Worm (Caenorhabditis elegans): ENCODE results near the gene R04A9.1.

Gene R04A9.1

DNA sequence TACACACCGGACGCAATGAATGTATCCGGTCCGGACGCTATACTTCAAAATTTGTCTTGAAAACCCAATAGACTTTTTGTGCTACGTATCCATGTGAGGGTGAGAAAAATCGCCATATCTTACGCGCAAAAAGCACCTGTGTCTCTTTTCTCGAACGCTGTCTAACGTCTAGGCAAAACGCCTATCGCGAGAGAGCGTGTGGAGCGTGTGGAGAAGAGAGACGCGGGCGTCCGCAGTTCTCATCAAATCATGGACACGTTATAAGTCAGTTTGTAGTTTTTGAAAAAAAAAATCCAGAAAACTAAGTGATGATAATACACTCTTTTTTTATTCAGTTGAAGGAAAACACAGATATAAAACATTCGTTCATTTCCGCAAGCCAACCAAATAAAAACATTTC is 23.7 kb upstream of the R04A9.1 start:
- TF ChIP-seq lsy-12 (tag; optimal IDR thresholded peaks at IDR 0.05): no peak
- TF ChIP-seq ama-1 (optimal IDR thresholded peaks at IDR 0.05): no peak
- peak; percentile 3 for TF ChIP-seq pha-4 (tag; optimal IDR thresholded peaks at IDR 0.05)
- no peak for TF ChIP-seq unc-62 (GFP tag; optimal IDR thresholded peaks at IDR 0.05)
- TF ChIP-seq egl-27 (tag; optimal IDR thresholded peaks at IDR 0.05): no peak
- peak; percentile 56 for TF ChIP-seq hmg-11 (tag; optimal IDR thresholded peaks at IDR 0.05)
- TF ChIP-seq elt-3 (tag; optimal IDR thresholded peaks at IDR 0.05): no peak
- no peak for TF ChIP-seq elt-1 (tag; optimal IDR thresholded peaks at IDR 0.05)
- no peak for TF ChIP-seq ZK546.5 (tag; optimal IDR thresholded peaks at IDR 0.05)
- no peak for TF ChIP-seq unc-39 (tag; optimal IDR thresholded peaks at IDR 0.05)
- TF ChIP-seq zag-1 (tag; optimal IDR thresholded peaks at IDR 0.05): no peak
- TF ChIP-seq R02D3.7 (tag; optimal IDR thresholded peaks at IDR 0.05): no peak
- no peak for TF ChIP-seq nfya-1 (tag; optimal IDR thresholded peaks at IDR 0.05; ENCODE audit: insufficient read depth)
- TF ChIP-seq lin-15B (tag; optimal IDR thresholded peaks at IDR 0.05): peak; percentile 1
- no peak for TF ChIP-seq fkh-2 (tag; optimal IDR thresholded peaks at IDR 0.05)
- no peak for TF ChIP-seq lin-39 (tag; optimal IDR thresholded peaks at IDR 0.05)
- no peak for TF ChIP-seq skn-1 (tag; optimal IDR thresholded peaks at IDR 0.05)
- no peak for TF ChIP-seq nhr-25 (tag; optimal IDR thresholded peaks at IDR 0.05)
- no peak for TF ChIP-seq jun-1 (tag; optimal IDR thresholded peaks at IDR 0.05)
- TF ChIP-seq nhr-67 (tag; optimal IDR thresholded peaks at IDR 0.05): no peak

DNA sequence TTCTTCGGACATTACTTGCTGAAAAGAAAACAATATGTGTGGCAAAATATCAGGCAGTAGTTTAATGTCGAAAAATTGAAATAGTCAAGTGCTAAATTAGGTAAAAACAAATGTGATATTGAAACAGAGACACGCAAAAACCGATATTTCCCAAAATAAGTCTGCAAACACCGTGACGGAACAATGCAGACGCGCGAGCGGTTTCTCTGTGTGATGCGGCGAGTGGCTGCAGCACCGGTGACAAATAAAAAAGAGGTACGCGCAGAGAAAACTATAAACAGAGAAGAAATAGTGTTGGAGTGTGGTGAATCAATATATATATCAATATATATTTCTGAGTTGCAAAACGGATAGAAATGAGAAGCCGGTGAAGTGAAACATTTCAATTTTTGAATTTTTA is 22.0 kb upstream of the R04A9.1 start, which contains the start of gene ife-2:
Gene ife-2 (minus strand): TSS at position 18 of the 400 bp plus-strand sequence.
- TF ChIP-seq elt-1 (tag; optimal IDR thresholded peaks at IDR 0.05): no peak
- TF ChIP-seq pha-4 (tag; optimal IDR thresholded peaks at IDR 0.05): peak; percentile 94
- TF ChIP-seq ceh-9 (tag; optimal IDR thresholded peaks at IDR 0.05): no peak
- peak; percentile 60 for TF ChIP-seq nhr-23 (tag; optimal IDR thresholded peaks at IDR 0.05)
- no peak for TF ChIP-seq ztf-4 (tag; optimal IDR thresholded peaks at IDR 0.05)
- peak; percentile 58 for TF ChIP-seq snpc-4 (tag; optimal IDR thresholded peaks at IDR 0.05)
- peak; percentile 65 for TF ChIP-seq nhr-25 (tag; optimal IDR thresholded peaks at IDR 0.05)
- TF ChIP-seq lin-39 (tag; optimal IDR thresholded peaks at IDR 0.05): peak; percentile 62
- peak; percentile 5 for TF ChIP-seq skn-1 (tag; optimal IDR thresholded peaks at IDR 0.05)
- TF ChIP-seq ama-1 (optimal IDR thresholded peaks at IDR 0.05): no peak
- TF ChIP-seq fkh-2 (tag; optimal IDR thresholded peaks at IDR 0.05): no peak
- TF ChIP-seq pqm-1 (tag; optimal IDR thresholded peaks at IDR 0.05): peak; percentile 1
- peak; percentile 52 for TF ChIP-seq elt-2 (tag; optimal IDR thresholded peaks at IDR 0.05)
- TF ChIP-seq daf-12 (tag; optimal IDR thresholded peaks at IDR 0.05): no peak
- TF ChIP-seq nhr-28 (tag; optimal IDR thresholded peaks at IDR 0.05): no peak
- no peak for TF ChIP-seq sea-2 (GFP tag; optimal IDR thresholded peaks at IDR 0.05)
- no peak for TF ChIP-seq egl-27 (tag; optimal IDR thresholded peaks at IDR 0.05)
- TF ChIP-seq lin-15B (tag; optimal IDR thresholded peaks at IDR 0.05): peak; percentile 47
- TF ChIP-seq elt-3 (tag; optimal IDR thresholded peaks at IDR 0.05): no peak
- no peak for TF ChIP-seq fkh-10 (GFP tag; optimal IDR thresholded peaks at IDR 0.05)
- TF ChIP-seq ceh-82 (tag; optimal IDR thresholded peaks at IDR 0.05): no peak
- no peak for TF ChIP-seq ceh-16 (tag; optimal IDR thresholded peaks at IDR 0.05)
- peak; percentile 97 for TF ChIP-seq nfya-1 (tag; optimal IDR thresholded peaks at IDR 0.05; ENCODE audit: insufficient read depth)
- TF ChIP-seq unc-39 (tag; optimal IDR thresholded peaks at IDR 0.05): no peak
- TF ChIP-seq tbx-2 (tag; optimal IDR thresholded peaks at IDR 0.05): no peak
- TF ChIP-seq eor-1 (tag; optimal IDR thresholded peaks at IDR 0.05): no peak
- peak; percentile 67 for TF ChIP-seq nhr-43 (tag; optimal IDR thresholded peaks at IDR 0.05; ENCODE audit: poor library complexity, severe bottlenecking)
- TF ChIP-seq zag-1 (tag; optimal IDR thresholded peaks at IDR 0.05): no peak
- no peak for TF ChIP-seq ZK546.5 (tag; optimal IDR thresholded peaks at IDR 0.05)
- TF ChIP-seq mml-1 (tag; optimal IDR thresholded peaks at IDR 0.05): no peak
- TF ChIP-seq egl-5 (tag; optimal IDR thresholded peaks at IDR 0.05): no peak
- TF ChIP-seq nhr-12 (tag; optimal IDR thresholded peaks at IDR 0.05): no peak
- TF ChIP-seq nhr-11 (tag; optimal IDR thresholded peaks at IDR 0.05): no peak
- no peak for TF ChIP-seq nhr-237 (tag; optimal IDR thresholded peaks at IDR 0.05)
- no peak for TF ChIP-seq fos-1 (tag; optimal IDR thresholded peaks at IDR 0.05)
- no peak for TF ChIP-seq nhr-67 (tag; optimal IDR thresholded peaks at IDR 0.05)
- TF ChIP-seq nhr-76 (tag; optimal IDR thresholded peaks at IDR 0.05): no peak
- no peak for TF ChIP-seq aly-2 (tag; optimal IDR thresholded peaks at IDR 0.05)
- TF ChIP-seq nhr-77 (tag; optimal IDR thresholded peaks at IDR 0.05): no peak
- no peak for TF ChIP-seq lsy-12 (tag; optimal IDR thresholded peaks at IDR 0.05)
- TF ChIP-seq hmg-11 (tag; optimal IDR thresholded peaks at IDR 0.05): peak; percentile 81
- no peak for TF ChIP-seq unc-62 (GFP tag; optimal IDR thresholded peaks at IDR 0.05)
- peak; percentile 44 for TF ChIP-seq R02D3.7 (tag; optimal IDR thresholded peaks at IDR 0.05)
- no peak for TF ChIP-seq ztf-11 (tag; optimal IDR thresholded peaks at IDR 0.05)
- no peak for TF ChIP-seq mdl-1 (tag; optimal IDR thresholded peaks at IDR 0.05)
- TF ChIP-seq ceh-28 (tag; optimal IDR thresholded peaks at IDR 0.05): peak; percentile 82
- peak; percentile 10 for TF ChIP-seq jun-1 (tag; optimal IDR thresholded peaks at IDR 0.05)
